Fruit fly (Drosophila melanogaster) whole organism, pupa: Measurements from ENCODE around the gene Muc12Ea.

Experiments
- CG17806 ChIP-seq: fragments of 200-800 bp; sonication (Bioruptor generic); optimal IDR thresholded peaks from 2 replicates; lab custom pipeline; 2018; ENCODE audit warnings: missing biosample characterization, mild to moderate bottlenecking, missing genetic modification characterization, moderate library complexity
- CG32121 ChIP-seq: fragments of 200-800 bp; sonication (Bioruptor generic); IDR thresholded peaks from 2 replicates; pipeline ENCODE4 v1.3.6; 2022; ENCODE audit warnings: missing biosample characterization, missing genetic modification characterization
- EcR ChIP-seq: fragments of 200-800 bp; sonication (Bioruptor generic); optimal IDR thresholded peaks from 3 replicates; lab custom pipeline; 2019; ENCODE audit warnings: missing biosample characterization, missing genetic modification characterization, mild to moderate bottlenecking, moderate library complexity, missing genetic modification reagents
- Snoo ChIP-seq: fragments of 200-800 bp; sonication (Bioruptor generic); optimal IDR thresholded peaks from 3 replicates; lab custom pipeline; 2017; ENCODE audit warnings: missing biosample characterization, mild to moderate bottlenecking, missing genetic modification characterization, inconsistent platforms

DNA sequence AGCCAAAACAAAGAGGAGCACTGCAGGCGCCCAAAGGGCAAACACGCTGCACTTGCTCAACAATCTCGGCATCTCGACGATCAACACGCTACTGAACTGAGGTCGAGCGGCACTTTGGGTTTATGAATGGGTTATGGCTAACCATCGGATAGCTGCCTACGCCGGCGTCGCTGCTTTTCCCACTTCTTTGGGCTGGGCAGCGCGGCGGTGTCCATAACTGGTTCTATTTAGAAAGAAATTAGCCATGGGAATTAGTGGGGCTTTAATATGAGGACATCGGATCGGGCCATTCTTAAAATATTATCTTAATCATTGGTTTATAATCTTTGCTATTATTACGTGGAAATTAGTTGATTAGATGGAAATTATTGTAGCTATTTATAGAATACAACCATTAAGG lies 11.8 kb downstream of the Muc12Ea start, which contains the start of gene CG9400:
- no peak for TF ChIP-seq CG32121 (GFP tag; lab: Robert Waterston, UW)
- TF ChIP-seq Snoo (tag; lab: Kevin White, UChicago) = no peak
- TF ChIP-seq EcR (GFP tag; lab: Kevin White, UChicago) = no peak
- TF ChIP-seq CG17806 (tag; lab: Kevin White, UChicago) = no peak
